Fruit fly (Drosophila melanogaster) whole organism, embryonic: ENCODE results near the gene Ppt1.

Experiments used
- C15 ChIP-seq: fragments of 200-800 bp; sonication (Bioruptor generic); IDR thresholded peaks from 3 replicates; pipeline ENCODE4 v1.3.6; 2022; ENCODE audit warnings: missing biosample characterization, missing genetic modification characterization
- CG11723 ChIP-seq: fragments of 200-800 bp; sonication (Bioruptor generic); optimal IDR thresholded peaks from 2 replicates; lab custom pipeline; 2017; ENCODE audit warnings: missing biosample characterization, mild to moderate bottlenecking, missing genetic modification characterization
- CG12104 ChIP-seq: fragments of 200-800 bp; sonication (Bioruptor generic); optimal IDR thresholded peaks from 3 replicates; lab custom pipeline; 2016; ENCODE audit warnings: missing biosample characterization, missing genetic modification characterization
- CG33557 ChIP-seq: fragments of 200-800 bp; sonication (Bioruptor generic); optimal IDR thresholded peaks from 2 replicates; lab custom pipeline; 2019; ENCODE audit warnings: missing biosample characterization, mild to moderate bottlenecking, missing genetic modification characterization, moderate library complexity
- CG4617 ChIP-seq: fragments of 200-800 bp; sonication (Bioruptor generic); optimal IDR thresholded peaks from 3 replicates; lab custom pipeline; 2016; ENCODE audit warnings: missing biosample characterization, missing genetic modification characterization, borderline replicate concordance
- CG9215 ChIP-seq: fragments of 200-800 bp; sonication (Bioruptor generic); IDR thresholded peaks from 2 replicates; pipeline ENCODE4 v1.3.6; 2022; ENCODE audit warnings: missing biosample characterization, missing genetic modification characterization
- ewg ChIP-seq: fragments of 200-800 bp; sonication (Bioruptor generic); optimal IDR thresholded peaks from 3 replicates; lab custom pipeline; 2017; ENCODE audit warnings: mild to moderate bottlenecking, missing biosample characterization, missing genetic modification reagents, missing genetic modification characterization
- lilli ChIP-seq: fragments of 200-800 bp; sonication (Bioruptor generic); optimal IDR thresholded peaks from 3 replicates; lab custom pipeline; 2016; ENCODE audit warnings: missing biosample characterization, missing genetic modification characterization
- peb ChIP-seq: fragments of 200-800 bp; sonication (Bioruptor generic); IDR thresholded peaks from 2 replicates; pipeline ENCODE4 v1.3.6; 2022; ENCODE audit warnings: missing biosample characterization, missing genetic modification characterization
- shn ChIP-seq: fragments of 200-800 bp; sonication (Bioruptor generic); optimal IDR thresholded peaks from 3 replicates; lab custom pipeline; 2016; ENCODE audit warnings: missing biosample characterization, missing genetic modification characterization
- ssp ChIP-seq: fragments of 200-800 bp; sonication (Bioruptor generic); IDR thresholded peaks from 2 replicates; pipeline ENCODE4 v1.3.6; 2022; ENCODE audit warnings: missing biosample characterization, missing genetic modification characterization
- vnd ChIP-seq: fragments of 200-800 bp; sonication (Bioruptor generic); IDR thresholded peaks from 3 replicates; pipeline ENCODE4 v1.3.6; 2022; ENCODE audit warnings: missing biosample characterization, missing genetic modification characterization; ENCODE audit not compliant: partially characterized antibody
- zen2 ChIP-seq: fragments of 200-800 bp; sonication (Bioruptor generic); IDR thresholded peaks from 3 replicates; pipeline ENCODE4 v1.3.6; 2022; ENCODE audit warnings: missing biosample characterization, missing genetic modification characterization; ENCODE audit not compliant: partially characterized antibody

dm6 chrX:8655228-8655627 is 34.8 kb downstream of the Ppt1 start:
- TF ChIP-seq lilli (GFP tag; lab: Kevin White, UChicago) (no peak), ewg (GFP tag; lab: Kevin White, UChicago) (no peak), CG11723 (GFP tag; lab: Kevin White, UChicago) (no peak), shn (GFP tag; lab: Kevin White, UChicago) (no peak), CG9215 (no peak), ssp (GFP tag; lab: Robert Waterston, UW) (no peak), zen2 (GFP tag; lab: Robert Waterston, UW) (no peak), CG33557 (GFP tag; lab: Kevin White, UChicago) (no peak), C15 (GFP tag; lab: Robert Waterston, UW) (no peak), CG12104 (GFP tag; lab: Kevin White, UChicago) (no peak), vnd (GFP tag; lab: Robert Waterston, UW) (no peak), peb (GFP tag; lab: Robert Waterston, UW) (no peak), CG4617 (GFP tag; lab: Kevin White, UChicago) (no peak)
